Worm (Caenorhabditis elegans) whole organism, L2 larva: ENCODE measurements around the gene cima-1.

Experiments
- ceh-82 ChIP-seq: fragments of 150-350 bp; optimal IDR thresholded peaks from 2 replicates; lab custom pipeline; 2014; ENCODE audit warnings: missing biosample characterization, missing genetic modification characterization
- dmd-4 ChIP-seq: sonication (generic microtip); optimal IDR thresholded peaks from 2 replicates; lab custom pipeline; 2017; ENCODE audit warnings: missing biosample characterization, missing genetic modification characterization
- elt-3 ChIP-seq: sonication (generic microtip); optimal IDR thresholded peaks from 2 replicates; lab custom pipeline; 2017; ENCODE audit warnings: missing biosample characterization, missing genetic modification characterization
- nhr-10 ChIP-seq: sonication (generic microtip); optimal IDR thresholded peaks from 2 replicates; lab custom pipeline; 2017; ENCODE audit warnings: missing biosample characterization, missing genetic modification characterization
- nhr-237 ChIP-seq: fragments of 150-350 bp; optimal IDR thresholded peaks from 2 replicates; lab custom pipeline; 2014; ENCODE audit warnings: missing biosample characterization, missing genetic modification characterization

- TF ChIP-seq elt-3 (tag; lab: Kevin White, UChicago) (no peak), nhr-237 (no peak), ceh-82 (tag; lab: Kevin White, UChicago) (no peak), nhr-10 (tag; lab: Kevin White, UChicago) (no peak), dmd-4 (tag; lab: Kevin White, UChicago) (no peak)
Measured at ce11 chrIV:7633020-7633419, 18.2 kb upstream of the cima-1 start, which contains the start of gene plp-1.
